Fruit fly (Drosophila melanogaster): ENCODE measurements around the gene CG9663.

CG9663 gene

dm6 chr2L:3323319-3324287 is 20.7 kb upstream of the CG9663 start, which contains the start of gene CG33281 (continued):
- TF ChIP-seq CG32532 (GFP tag; IDR thresholded peaks at IDR 0.05), result no peak
- TF ChIP-seq CG10431 (GFP tag; optimal IDR thresholded peaks at IDR 0.05), result no peak
- TF ChIP-seq CG11085 (GFP tag; IDR thresholded peaks at IDR 0.05), result no peak
- TF ChIP-seq CG10543 (GFP tag; optimal IDR thresholded peaks at IDR 0.05), result peak; percentile 42
- no peak for TF ChIP-seq Dbx (GFP tag; IDR thresholded peaks at IDR 0.05)
- no peak for TF ChIP-seq zen (tag; optimal IDR thresholded peaks at IDR 0.05)
- no peak for TF ChIP-seq nerfin-1 (tag; optimal IDR thresholded peaks at IDR 0.05)
- peak; percentile 73 for TF ChIP-seq sug (tag; optimal IDR thresholded peaks at IDR 0.05)
- TF ChIP-seq CG17912 (GFP tag; optimal IDR thresholded peaks at IDR 0.05), result no peak
- no peak for TF ChIP-seq CG15479 (GFP tag; optimal IDR thresholded peaks at IDR 0.05)
- no peak for TF ChIP-seq Hr51 (GFP tag; optimal IDR thresholded peaks at IDR 0.05)
- TF ChIP-seq CG31365 (tag; optimal IDR thresholded peaks at IDR 0.05), result peak; percentile 56
- TF ChIP-seq sna (GFP tag; IDR thresholded peaks at IDR 0.05; ENCODE audit: partially characterized antibody), result no peak
- no peak for TF ChIP-seq seq (GFP tag; IDR thresholded peaks at IDR 0.05)
- peak; percentile 83 for TF ChIP-seq CG2678 (tag; optimal IDR thresholded peaks at IDR 0.05)
- TF ChIP-seq tup (GFP tag; optimal IDR thresholded peaks at IDR 0.05), result no peak
- no peak for TF ChIP-seq dmrt11E (tag; optimal IDR thresholded peaks at IDR 0.05)
- TF ChIP-seq CG9609 (GFP tag; optimal IDR thresholded peaks at IDR 0.05), result no peak
- TF ChIP-seq Doc2 (GFP tag; IDR thresholded peaks at IDR 0.05), result no peak
- no peak for TF ChIP-seq phol (tag; optimal IDR thresholded peaks at IDR 0.05)
- TF ChIP-seq crc (GFP tag; optimal IDR thresholded peaks at IDR 0.05), result no peak
- TF ChIP-seq ATbp (GFP tag; optimal IDR thresholded peaks at IDR 0.05), result no peak
- no peak for TF ChIP-seq cato (GFP tag; optimal IDR thresholded peaks at IDR 0.05; ENCODE audit: borderline replicate concordance)
- no peak for TF ChIP-seq sens-2 (GFP tag; IDR thresholded peaks at IDR 0.05)
- peak; percentile 73 for TF ChIP-seq GATAe (GFP tag; conservative IDR thresholded peaks at IDR 0.05)
- 0 out of 2 replicates have a peak, but pooled peaks have one; percentile 37 for TF ChIP-seq ara (GFP tag; IDR thresholded peaks at IDR 0.05)
- no peak for TF ChIP-seq luna (GFP tag; optimal IDR thresholded peaks at IDR 0.05)
- no peak for TF ChIP-seq CG14441 (GFP tag; IDR thresholded peaks at IDR 0.05)
- TF ChIP-seq lov (optimal IDR thresholded peaks at IDR 0.05), result no peak
- TF ChIP-seq lov (GFP tag; IDR thresholded peaks at IDR 0.05), result no peak
- no peak for TF ChIP-seq Hr3 (GFP tag; optimal IDR thresholded peaks at IDR 0.05)
- TF ChIP-seq CG12942 (GFP tag; optimal IDR thresholded peaks at IDR 0.05), result no peak
- TF ChIP-seq D (optimal IDR thresholded peaks at IDR 0.05), result no peak
- TF ChIP-seq D (GFP tag; optimal IDR thresholded peaks at IDR 0.05), result no peak
- no peak for TF ChIP-seq MESR4 (GFP tag; optimal IDR thresholded peaks at IDR 0.05)
- TF ChIP-seq CG31441 (GFP tag; IDR thresholded peaks at IDR 0.05), result peak; percentile 23; the same call in 1 of the 2 replicates
- no peak for TF ChIP-seq maf-S (GFP tag; optimal IDR thresholded peaks at IDR 0.05)
- peak; percentile 4 for TF ChIP-seq PHDP (tag; optimal IDR thresholded peaks at IDR 0.05)
- no peak for TF ChIP-seq CG17359 (tag; optimal IDR thresholded peaks at IDR 0.05)
- no peak for TF ChIP-seq dysf (GFP tag; IDR thresholded peaks at IDR 0.05)
- TF ChIP-seq yki (optimal IDR thresholded peaks at IDR 0.05), result no peak
- TF ChIP-seq CG15073 (GFP tag; optimal IDR thresholded peaks at IDR 0.05), result no peak
- no peak for TF ChIP-seq Optix (GFP tag; IDR thresholded peaks at IDR 0.05)
- TF ChIP-seq CG3847 (GFP tag; IDR thresholded peaks at IDR 0.05), result no peak
- peak; percentile 67 for TF ChIP-seq mirr (GFP tag; optimal IDR thresholded peaks at IDR 0.05)
- TF ChIP-seq CG17385 (GFP tag; optimal IDR thresholded peaks at IDR 0.05), result no peak
- TF ChIP-seq CG6813 (GFP tag; optimal IDR thresholded peaks at IDR 0.05), result peak; percentile 56
- TF ChIP-seq BtbVII (GFP tag; optimal IDR thresholded peaks at IDR 0.05), result peak; percentile 64
- no peak for TF ChIP-seq CG1603 (tag; optimal IDR thresholded peaks at IDR 0.05)
